Fruit fly (Drosophila melanogaster) whole organism, wandering third instar larva: ENCODE results near the gene Mtch.

Experiments
- CrebA ChIP-seq: fragments of 200-800 bp; sonication (Bioruptor generic); optimal IDR thresholded peaks from 2 replicates; lab custom pipeline; 2016; ENCODE audit warnings: missing biosample characterization, mild to moderate bottlenecking, missing genetic modification characterization, borderline replicate concordance
- GATAd ChIP-seq: sonication (Bioruptor generic); optimal IDR thresholded peaks from 2 replicates; lab custom pipeline; 2016; ENCODE audit warnings: missing biosample characterization, missing genetic modification characterization
- OdsH ChIP-seq: fragments of 200-800 bp; sonication (Bioruptor generic); optimal IDR thresholded peaks from 2 replicates; lab custom pipeline; 2016; ENCODE audit warnings: missing biosample characterization, mild to moderate bottlenecking, missing genetic modification characterization
- h ChIP-seq: fragments of 200-800 bp; sonication (Bioruptor generic); optimal IDR thresholded peaks from 3 replicates; lab custom pipeline; 2016; ENCODE audit warnings: missing biosample characterization, mild to moderate bottlenecking, missing genetic modification characterization
- rgr ChIP-seq: fragments of 200-800 bp; sonication (Bioruptor generic); optimal IDR thresholded peaks from 3 replicates; lab custom pipeline; 2016; ENCODE audit warnings: missing biosample characterization, mild to moderate bottlenecking, missing genetic modification characterization
- woc ChIP-seq: sonication (Bioruptor generic); optimal IDR thresholded peaks from 2 replicates; lab custom pipeline; 2016; ENCODE audit warnings: missing biosample characterization, mild to moderate bottlenecking, missing genetic modification characterization

- TF ChIP-seq h (GFP tag; lab: Kevin White, UChicago) (peak; percentile 94), CrebA (GFP tag; lab: Kevin White, UChicago) (no peak), OdsH (peak; percentile 96), rgr (GFP tag; lab: Kevin White, UChicago) (peak; percentile 97), GATAd (no peak), woc (GFP tag; lab: Kevin White, UChicago) (no peak)
Measured at dm6 chr3L:205723-206284, 21.4 kb downstream of the Mtch start, which contains the start of the genes Gk1 and CG13876.
